Worm (Caenorhabditis elegans): ENCODE measurements around the gene M01E10.3.
"Not testable (repeated sequence)": the region's sequence is repeated elsewhere in the genome, so short reads cannot be mapped to it uniquely, and the experiment has no call there.

The M01E10.3 gene

DNA sequence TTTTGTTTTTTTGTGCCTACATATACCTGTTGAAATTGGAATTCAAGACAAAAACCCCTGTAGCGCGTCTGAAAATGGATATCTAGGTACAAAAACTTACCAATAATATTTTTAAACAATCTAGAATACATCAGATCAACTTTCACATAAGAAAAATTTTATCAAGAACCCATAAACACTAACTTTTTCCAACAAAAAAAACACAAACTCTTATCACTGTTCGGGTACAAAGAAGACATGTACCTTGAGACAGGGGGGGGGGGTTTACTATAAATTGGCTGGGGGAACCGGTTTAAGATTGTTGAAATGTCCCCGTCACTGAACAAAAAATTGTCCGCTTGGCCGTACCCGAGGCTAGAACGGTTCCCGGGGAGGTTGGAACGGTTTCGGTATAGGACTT, 28.5 kb upstream of the M01E10.3 start, which contains the start of gene cpt-3:
Gene cpt-3 (plus strand): TSS at position 301 of the 400 bp plus-strand sequence.
- TF ChIP-seq elt-3 (tag; optimal IDR thresholded peaks at IDR 0.05); nhr-76 (tag; optimal IDR thresholded peaks at IDR 0.05); ceh-43 (GFP tag; optimal IDR thresholded peaks at IDR 0.05): not testable (repeated sequence)

DNA sequence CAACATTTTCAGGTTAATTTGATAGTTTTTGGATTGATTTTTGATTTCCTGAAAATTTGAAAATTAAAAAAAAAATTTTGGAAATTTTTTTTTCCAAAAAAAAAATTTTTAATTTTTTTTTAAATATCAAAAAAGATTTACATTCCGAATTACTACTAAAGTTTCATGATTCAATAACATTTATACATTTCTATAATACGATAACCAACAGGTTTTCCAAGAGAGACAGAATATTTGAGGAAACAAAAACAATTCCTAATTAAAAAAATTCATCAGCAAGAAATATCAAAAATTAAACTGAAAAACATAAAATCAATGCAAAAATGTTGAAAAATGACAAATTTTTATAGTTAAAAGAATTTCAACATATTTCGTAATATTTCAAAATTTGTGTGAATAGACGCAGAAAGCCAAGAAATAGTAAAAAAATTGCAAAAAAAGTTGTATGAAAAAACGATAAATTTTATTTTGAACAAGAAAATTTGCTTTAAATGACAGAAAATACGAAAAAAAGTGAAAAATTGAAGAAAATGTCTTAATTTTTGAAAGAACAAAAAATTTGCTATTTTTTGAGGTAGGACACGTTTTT, 22.7 kb upstream of the M01E10.3 start, which contains the start of gene Y39A3A.4:
Gene Y39A3A.4 (minus strand): TSS at position 51 of the 589 bp plus-strand sequence.
- TF ChIP-seq ham-2 (GFP tag; optimal IDR thresholded peaks at IDR 0.05): no peak
- TF ChIP-seq sem-2 (GFP tag; optimal IDR thresholded peaks at IDR 0.05): no peak

DNA sequence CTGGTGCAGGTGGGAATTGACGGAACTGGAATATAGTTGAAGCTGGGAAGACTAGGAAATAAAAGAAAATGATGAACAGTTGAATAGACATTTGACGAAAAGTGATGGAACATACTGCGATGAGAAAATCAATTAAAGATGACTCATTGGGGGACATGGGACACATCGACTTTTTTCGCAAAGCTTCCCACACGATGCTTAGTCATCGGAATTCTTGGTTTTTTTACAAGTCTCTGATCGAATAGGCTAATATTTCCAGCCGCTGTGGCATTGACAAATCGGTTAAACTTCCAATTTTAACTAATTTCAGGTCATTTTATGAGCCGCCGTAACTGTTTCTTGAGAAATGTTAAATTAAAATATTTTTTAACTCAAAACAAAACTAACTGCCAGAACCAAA, 14.3 kb upstream of the M01E10.3 start, which contains the start of gene Y39A3A.3:
Gene Y39A3A.3 (minus strand): TSS at position 101 of the 400 bp plus-strand sequence.
- TF ChIP-seq zip-8 (tag; optimal IDR thresholded peaks at IDR 0.05) (no peak), ham-2 (GFP tag; optimal IDR thresholded peaks at IDR 0.05) (no peak), unc-62 (GFP tag; optimal IDR thresholded peaks at IDR 0.05) (no peak), lsy-2 (tag; optimal IDR thresholded peaks at IDR 0.05) (no peak), unc-39 (tag; optimal IDR thresholded peaks at IDR 0.05) (no peak), ces-1 (GFP tag; optimal IDR thresholded peaks at IDR 0.05) (no peak), ztf-11 (tag; optimal IDR thresholded peaks at IDR 0.05) (no peak), pha-4 (tag; optimal IDR thresholded peaks at IDR 0.05) (no peak), cnd-1 (tag; optimal IDR thresholded peaks at IDR 0.05) (no peak), elt-3 (tag; optimal IDR thresholded peaks at IDR 0.05) (no peak), bed-3 (GFP tag; optimal IDR thresholded peaks at IDR 0.05) (no peak), elt-1 (tag; optimal IDR thresholded peaks at IDR 0.05; ENCODE audit: borderline replicate concordance, insufficient read depth) (no peak), ceh-39 (tag; optimal IDR thresholded peaks at IDR 0.05) (no peak), drap-1 (GFP tag; optimal IDR thresholded peaks at IDR 0.05) (no peak), flh-1 (GFP tag; optimal IDR thresholded peaks at IDR 0.05) (no peak)

DNA sequence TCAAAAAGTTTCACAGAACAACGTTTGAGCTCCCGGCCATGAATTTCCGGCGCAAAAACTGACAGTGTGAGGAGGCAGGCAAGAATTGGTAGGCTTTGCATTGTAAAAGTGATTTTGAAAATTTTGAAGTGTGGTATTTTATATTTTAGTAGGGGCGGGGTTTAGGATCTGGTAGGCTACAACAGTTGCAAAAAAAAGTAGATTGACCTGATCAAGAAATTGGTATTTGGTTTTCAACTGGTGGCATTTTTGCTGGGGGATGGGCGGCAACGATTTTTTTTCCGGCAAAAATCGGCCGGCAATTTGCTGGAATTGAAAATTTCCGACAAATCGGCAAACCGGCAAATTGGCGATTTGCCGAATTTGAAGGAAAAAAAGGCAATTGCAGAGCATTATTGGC, 6.9 kb upstream of the M01E10.3 start, which contains the start of gene ins-16:
Gene ins-16 (minus strand): TSS at position 101 of the 400 bp plus-strand sequence.
- TF ChIP-seq snpc-4 (tag; optimal IDR thresholded peaks at IDR 0.05): no peak
- no peak for TF ChIP-seq nhr-2 (tag; optimal IDR thresholded peaks at IDR 0.05)
- no peak for TF ChIP-seq ces-1 (GFP tag; optimal IDR thresholded peaks at IDR 0.05)
- no peak for TF ChIP-seq mls-2 (tag; optimal IDR thresholded peaks at IDR 0.05)
- no peak for TF ChIP-seq M03D4.4 (tag; optimal IDR thresholded peaks at IDR 0.05)
- TF ChIP-seq blmp-1 (tag; optimal IDR thresholded peaks at IDR 0.05): no peak
- TF ChIP-seq mep-1 (tag; optimal IDR thresholded peaks at IDR 0.05): no peak
- TF ChIP-seq ceh-39 (tag; optimal IDR thresholded peaks at IDR 0.05): no peak
- no peak for TF ChIP-seq tbx-8 (GFP tag; optimal IDR thresholded peaks at IDR 0.05)
- TF ChIP-seq elt-1 (tag; optimal IDR thresholded peaks at IDR 0.05; ENCODE audit: borderline replicate concordance, insufficient read depth): no peak
- no peak for TF ChIP-seq ceh-43 (GFP tag; optimal IDR thresholded peaks at IDR 0.05)
- no peak for TF ChIP-seq unc-39 (tag; optimal IDR thresholded peaks at IDR 0.05)
- TF ChIP-seq unc-120 (tag; optimal IDR thresholded peaks at IDR 0.05; ENCODE audit: poor library complexity, severe bottlenecking): no peak
- TF ChIP-seq bed-3 (GFP tag; optimal IDR thresholded peaks at IDR 0.05): no peak
- no peak for TF ChIP-seq drap-1 (GFP tag; optimal IDR thresholded peaks at IDR 0.05)
- TF ChIP-seq flh-1 (GFP tag; optimal IDR thresholded peaks at IDR 0.05): no peak
- TF ChIP-seq mab-5 (tag; optimal IDR thresholded peaks at IDR 0.05): no peak
- TF ChIP-seq elt-3 (tag; optimal IDR thresholded peaks at IDR 0.05): no peak
- TF ChIP-seq nhr-12 (tag; optimal IDR thresholded peaks at IDR 0.05): no peak
- no peak for TF ChIP-seq lsy-2 (tag; optimal IDR thresholded peaks at IDR 0.05)

DNA sequence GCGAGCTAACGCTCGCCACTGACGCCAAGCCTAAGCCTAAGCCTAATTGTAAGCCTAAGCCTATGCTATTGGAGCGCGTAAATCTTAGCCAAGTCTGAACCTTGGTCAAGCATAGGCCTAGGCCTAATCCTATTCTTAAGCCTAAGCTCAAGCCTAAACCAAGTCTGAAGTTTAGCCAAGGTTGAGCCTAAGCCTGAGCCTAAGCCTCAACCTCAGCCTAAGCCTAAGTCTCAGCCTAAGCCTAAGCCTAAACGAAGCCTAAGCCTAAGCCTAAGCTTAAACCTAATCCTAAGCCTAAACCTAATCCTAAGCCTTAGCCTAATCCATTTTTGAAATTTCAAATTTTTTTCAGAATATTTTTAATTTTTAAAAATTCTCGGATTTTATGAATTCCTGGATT, 6.1 kb upstream of the M01E10.3 start:
- peak; percentile 33 for TF ChIP-seq ham-2 (GFP tag; optimal IDR thresholded peaks at IDR 0.05)
- no peak for TF ChIP-seq snpc-4 (tag; optimal IDR thresholded peaks at IDR 0.05)
- no peak for TF ChIP-seq M03D4.4 (tag; optimal IDR thresholded peaks at IDR 0.05)
- no peak for TF ChIP-seq flh-1 (GFP tag; optimal IDR thresholded peaks at IDR 0.05)

DNA sequence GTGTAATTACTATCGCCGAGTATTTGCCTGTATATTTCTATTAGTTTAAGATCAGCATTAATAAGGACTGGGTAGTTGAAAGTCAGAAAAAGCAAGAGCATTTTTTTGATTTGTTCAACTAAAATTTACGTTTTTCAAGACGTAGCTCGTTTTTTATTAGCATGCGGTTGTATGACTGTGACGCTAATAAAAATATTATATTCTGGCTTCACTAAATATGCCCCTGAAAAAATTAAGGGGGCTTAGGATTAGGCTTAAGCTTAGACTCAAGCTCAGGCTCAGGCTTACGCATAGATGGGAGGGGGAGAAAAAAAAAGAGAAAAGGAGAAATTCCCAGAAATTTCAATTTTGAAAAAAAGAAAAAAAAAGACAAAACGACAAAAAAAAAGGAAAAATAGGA, 3.6 kb upstream of the M01E10.3 start, which contains the start of gene Y39A3A.2:
Gene Y39A3A.2 (minus strand): TSS at position 101 of the 400 bp plus-strand sequence.
- TF ChIP-seq drap-1 (GFP tag; optimal IDR thresholded peaks at IDR 0.05) (no peak), bed-3 (GFP tag; optimal IDR thresholded peaks at IDR 0.05) (no peak), mls-2 (tag; optimal IDR thresholded peaks at IDR 0.05) (no peak), elt-3 (tag; optimal IDR thresholded peaks at IDR 0.05) (no peak), lin-13 (tag; optimal IDR thresholded peaks at IDR 0.05) (no peak), pha-4 (tag; optimal IDR thresholded peaks at IDR 0.05) (no peak), lsy-2 (tag; optimal IDR thresholded peaks at IDR 0.05) (no peak), unc-39 (tag; optimal IDR thresholded peaks at IDR 0.05) (no peak), nhr-2 (tag; optimal IDR thresholded peaks at IDR 0.05) (no peak), zip-8 (tag; optimal IDR thresholded peaks at IDR 0.05) (no peak), ceh-39 (tag; optimal IDR thresholded peaks at IDR 0.05) (no peak), M03D4.4 (tag; optimal IDR thresholded peaks at IDR 0.05) (no peak), ces-1 (GFP tag; optimal IDR thresholded peaks at IDR 0.05) (no peak), mab-5 (tag; optimal IDR thresholded peaks at IDR 0.05) (no peak), ceh-43 (GFP tag; optimal IDR thresholded peaks at IDR 0.05) (no peak), snpc-4 (tag; optimal IDR thresholded peaks at IDR 0.05) (no peak), lin-32 (GFP tag; optimal IDR thresholded peaks at IDR 0.05) (no peak), mep-1 (tag; optimal IDR thresholded peaks at IDR 0.05) (no peak)

All from whole organism, mixed stage, embryonic.